Fruit fly (Drosophila melanogaster) whole organism: ENCODE data around the gene CG34282.

ENCODE experiments used
- CG8478 ChIP-seq: fragments of >200 bp; optimal IDR thresholded peaks from 2 replicates; lab custom pipeline; 2018; ENCODE audit warnings: inconsistent platforms
- pan ChIP-seq: fragments of >200 bp; optimal IDR thresholded peaks from 2 replicates; lab custom pipeline; 2017

DNA sequence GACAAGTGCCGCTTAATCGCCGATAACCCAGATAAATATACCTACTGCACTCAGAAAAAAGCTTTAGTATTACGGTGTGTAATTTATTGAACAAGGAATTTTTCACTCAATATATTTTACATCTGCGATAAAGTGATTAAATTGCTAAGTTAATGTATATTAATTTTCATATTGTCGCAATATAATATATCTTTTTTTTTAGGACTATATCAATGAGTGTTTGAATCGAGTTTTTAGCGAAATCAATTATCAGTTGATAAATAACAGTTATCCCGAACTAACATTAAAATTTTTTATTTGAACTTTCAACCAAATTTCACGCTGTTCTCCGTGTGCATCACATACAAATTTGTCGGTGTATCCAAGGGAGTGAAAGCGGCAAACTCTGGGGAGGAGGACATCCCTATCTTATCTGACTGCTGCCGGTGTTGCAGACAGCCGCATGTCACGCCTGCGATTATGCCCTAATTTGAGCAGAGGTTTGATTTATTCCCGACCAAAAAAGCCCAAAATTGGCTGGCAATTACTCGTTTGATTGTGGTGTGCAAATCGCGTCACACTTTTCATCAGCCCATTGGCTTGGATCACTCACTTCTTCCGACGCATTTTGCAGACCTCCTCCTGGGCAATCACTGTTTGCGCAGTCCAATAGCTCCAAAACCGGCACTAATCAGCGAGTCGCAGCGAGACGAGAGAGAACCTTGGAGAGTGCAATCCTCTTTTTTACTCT is 43.8 kb downstream of the CG34282 start:
- no peak for TF ChIP-seq CG8478 (lab: Kevin White, UChicago)
- TF ChIP-seq pan (lab: Kevin White, UChicago), result no peak
